Worm (Caenorhabditis elegans) whole organism, L2 larva: ENCODE measurements around the gene nep-8.

Experiments
- unc-62 ChIP-seq: fragments of 150-350 bp; optimal IDR thresholded peaks from 2 replicates; lab custom pipeline; 2014; ENCODE audit warnings: missing biosample characterization, missing genetic modification reagents, missing genetic modification characterization
- ztf-11 ChIP-seq: sonication (generic microtip); optimal IDR thresholded peaks from 2 replicates; lab custom pipeline; 2017; ENCODE audit warnings: missing biosample characterization, missing genetic modification characterization

ce11 chrII:3452421-3452820, 48.8 kb downstream of the nep-8 start, which contains the start of gene C16C8.12:
- TF ChIP-seq unc-62 (GFP tag; lab: Kevin White, UChicago) (no peak), ztf-11 (no peak)
